Worm (Caenorhabditis elegans) whole organism, young adult: ENCODE results near the gene rbm-26.
A peak's percentile ranks its signal among the peaks of the same experiment; 100 is the strongest.

Experiments
- B0035.1 ChIP-seq: sonication (generic microtip); optimal IDR thresholded peaks from 2 replicates; lab custom pipeline; 2016; ENCODE audit warnings: missing genetic modification characterization, mild to moderate bottlenecking, missing compliant biosample characterization, missing genotype, missing genetic modification reagents
- F33H1.4 ChIP-seq: fragments of 200-800 bp; sonication (Bioruptor generic); IDR thresholded peaks from 2 replicates; pipeline ENCODE4 v1.3.6; 2022; ENCODE audit warnings: missing genetic modification reagents, missing genetic modification characterization, missing compliant biosample characterization
- F52B5.7 ChIP-seq: sonication (generic microtip); optimal IDR thresholded peaks from 2 replicates; lab custom pipeline; 2016; ENCODE audit warnings: mild to moderate bottlenecking, missing genetic modification characterization, missing compliant biosample characterization
- F57C9.4 ChIP-seq: sonication (generic microtip); optimal IDR thresholded peaks from 2 replicates; lab custom pipeline; 2017; ENCODE audit warnings: mild to moderate bottlenecking, missing genetic modification characterization, missing compliant biosample characterization
- T26A5.8 ChIP-seq: sonication (generic microtip); optimal IDR thresholded peaks from 2 replicates; lab custom pipeline; 2016; ENCODE audit warnings: missing genetic modification characterization, missing compliant biosample characterization
- Y79H2A.3 ChIP-seq: fragments of 200-800 bp; sonication (Bioruptor generic); conservative IDR thresholded peaks from 2 replicates; pipeline ENCODE4 v1.3.6; 2022; ENCODE audit warnings: missing genetic modification reagents, missing genetic modification characterization, missing compliant biosample characterization
- Y95B8A.8 ChIP-seq: fragments of 200-800 bp; sonication (Bioruptor generic); IDR thresholded peaks from 2 replicates; pipeline ENCODE4 v1.3.6; 2022; ENCODE audit warnings: missing genetic modification reagents, missing genetic modification characterization, missing compliant biosample characterization
- ZK185.1 ChIP-seq: sonication (generic microtip); optimal IDR thresholded peaks from 2 replicates; lab custom pipeline; 2016; ENCODE audit warnings: mild to moderate bottlenecking, missing genetic modification characterization, missing compliant biosample characterization; ENCODE audit not compliant: poor library complexity, severe bottlenecking
- atf-7 ChIP-seq: sonication (generic microtip); optimal IDR thresholded peaks from 2 replicates; lab custom pipeline; 2017; ENCODE audit warnings: mild to moderate bottlenecking, missing genetic modification characterization, missing compliant biosample characterization
- ceh-40 ChIP-seq: fragments of 200-800 bp; sonication (Bioruptor generic); IDR thresholded peaks from 2 replicates; pipeline ENCODE4 v1.3.6; 2022; ENCODE audit warnings: missing genetic modification characterization, missing compliant biosample characterization
- chd-7 ChIP-seq: sonication (generic microtip); optimal IDR thresholded peaks from 2 replicates; lab custom pipeline; 2016; ENCODE audit warnings: mild to moderate bottlenecking, missing genetic modification characterization, moderate library complexity, missing compliant biosample characterization
- die-1 ChIP-seq: sonication (generic microtip); optimal IDR thresholded peaks from 2 replicates; lab custom pipeline; 2016; ENCODE audit warnings: missing genotype, mild to moderate bottlenecking, missing genetic modification characterization, missing compliant biosample characterization
- dox-1 ChIP-seq: fragments of 200-800 bp; sonication (Bioruptor generic); IDR thresholded peaks from 2 replicates; pipeline ENCODE4 v1.3.6; 2022; ENCODE audit warnings: missing genetic modification reagents, missing genetic modification characterization, missing compliant biosample characterization
- dpff-1 ChIP-seq: sonication (generic microtip); optimal IDR thresholded peaks from 2 replicates; lab custom pipeline; 2017; ENCODE audit warnings: mild to moderate bottlenecking, missing genetic modification characterization, missing compliant biosample characterization
- dpl-1 ChIP-seq: fragments of 150-350 bp; optimal IDR thresholded peaks from 2 replicates; lab custom pipeline; 2014; ENCODE audit warnings: missing biosample characterization, missing genetic modification reagents, missing genetic modification characterization
- ekl-4 ChIP-seq: fragments of 200-800 bp; sonication (Bioruptor generic); IDR thresholded peaks from 2 replicates; pipeline ENCODE4 v1.3.6; 2022; ENCODE audit warnings: missing genetic modification reagents, missing genetic modification characterization, missing compliant biosample characterization
- hmg-1.2 ChIP-seq: fragments of 200-800 bp; sonication (Bioruptor generic); IDR thresholded peaks from 2 replicates; pipeline ENCODE4 v1.3.6; 2022; ENCODE audit warnings: missing genetic modification reagents, missing genetic modification characterization, missing compliant biosample characterization
- hrde-1 ChIP-seq: sonication (generic microtip); optimal IDR thresholded peaks from 2 replicates; lab custom pipeline; 2016; ENCODE audit warnings: missing genetic modification characterization, mild to moderate bottlenecking, missing compliant biosample characterization, moderate library complexity, missing genotype, missing genetic modification reagents, borderline replicate concordance
- hsf-1 ChIP-seq: fragments of 200-800 bp; sonication (Bioruptor generic); IDR thresholded peaks from 2 replicates; pipeline ENCODE4 v1.3.6; 2022; ENCODE audit warnings: missing genetic modification reagents, missing genetic modification characterization, missing compliant biosample characterization
- lin-40 ChIP-seq: sonication (generic microtip); optimal IDR thresholded peaks from 2 replicates; lab custom pipeline; 2016; ENCODE audit warnings: missing genetic modification characterization, mild to moderate bottlenecking, missing compliant biosample characterization, missing genotype, missing genetic modification reagents
- lsl-1 ChIP-seq: fragments of 200-800 bp; sonication (Bioruptor generic); optimal IDR thresholded peaks from 2 replicates; lab custom pipeline; 2018; ENCODE audit warnings: mild to moderate bottlenecking, missing genetic modification characterization, moderate library complexity, missing compliant biosample characterization
- madf-6 ChIP-seq: fragments of 200-800 bp; sonication (Bioruptor generic); IDR thresholded peaks from 2 replicates; pipeline ENCODE4 v1.3.6; 2022; ENCODE audit warnings: missing genetic modification reagents, missing genetic modification characterization, missing compliant biosample characterization
- madf-8 ChIP-seq: fragments of 200-800 bp; sonication (Bioruptor generic); conservative IDR thresholded peaks from 2 replicates; pipeline ENCODE4 v1.3.6; 2022; ENCODE audit warnings: missing genetic modification reagents, missing genetic modification characterization, missing compliant biosample characterization
- mel-28 ChIP-seq: sonication (generic microtip); optimal IDR thresholded peaks from 2 replicates; lab custom pipeline; 2016; ENCODE audit warnings: borderline replicate concordance, mild to moderate bottlenecking, missing genetic modification characterization, missing compliant biosample characterization
- nfya-2 ChIP-seq: fragments of 200-800 bp; sonication (Bioruptor generic); IDR thresholded peaks from 2 replicates; pipeline ENCODE4 v1.3.6; 2022; ENCODE audit warnings: missing genetic modification reagents, missing genetic modification characterization, missing compliant biosample characterization
- pbrm-1 ChIP-seq: fragments of 200-800 bp; sonication (Bioruptor generic); IDR thresholded peaks from 2 replicates; pipeline ENCODE4 v1.3.6; 2022; ENCODE audit warnings: missing genetic modification reagents, missing genetic modification characterization, missing compliant biosample characterization
- rcor-1 ChIP-seq: fragments of 200-800 bp; sonication (Bioruptor generic); IDR thresholded peaks from 2 replicates; pipeline ENCODE4 v1.3.6; 2022; ENCODE audit warnings: missing genetic modification reagents, missing genetic modification characterization, missing compliant biosample characterization
- snpc-1.1 ChIP-seq: sonication (generic microtip); optimal IDR thresholded peaks from 2 replicates; lab custom pipeline; 2017; ENCODE audit warnings: missing genetic modification characterization, mild to moderate bottlenecking, missing compliant biosample characterization, antibody characterized with exemption, moderate library complexity, missing genotype, missing genetic modification reagents; ENCODE audit not compliant: insufficient read depth
- snpc-4 ChIP-seq, 5 experiments: fragments of 150-350 bp in 1 of 5; sonication (generic microtip) in 4 of 5; optimal IDR thresholded peaks; 2 replicates each; lab custom pipeline; 2014 to 2018; ENCODE audit warnings: missing genetic modification characterization in 5 of 5, missing biosample characterization in 3 of 5, antibody characterized with exemption in 2 of 5, mild to moderate bottlenecking in 2 of 5, missing compliant biosample characterization in 2 of 5, missing genotype in 2 of 5, moderate library complexity in 2 of 5, missing genetic modification reagents in 1 of 5
- tbp1 ChIP-seq: fragments of 200-800 bp; sonication (Bioruptor generic); optimal IDR thresholded peaks from 2 replicates; lab custom pipeline; 2018; ENCODE audit warnings: mild to moderate bottlenecking, missing genetic modification characterization, missing compliant biosample characterization
- tlf-1 ChIP-seq: fragments of 200-800 bp; sonication (Bioruptor generic); optimal IDR thresholded peaks from 2 replicates; lab custom pipeline; 2018; ENCODE audit warnings: mild to moderate bottlenecking, missing genetic modification characterization, missing compliant biosample characterization
- xnd-1 ChIP-seq: sonication (generic microtip); optimal IDR thresholded peaks from 2 replicates; lab custom pipeline; 2016; ENCODE audit warnings: missing genotype, missing genetic modification reagents, missing genetic modification characterization, missing compliant biosample characterization
- ztf-18 ChIP-seq: sonication (generic microtip); optimal IDR thresholded peaks from 2 replicates; lab custom pipeline; 2016; ENCODE audit warnings: missing genotype, mild to moderate bottlenecking, missing genetic modification characterization, missing compliant biosample characterization
- ztf-3 ChIP-seq: fragments of 200-800 bp; sonication (Bioruptor generic); optimal IDR thresholded peaks from 2 replicates; lab custom pipeline; 2018; ENCODE audit warnings: mild to moderate bottlenecking, missing genetic modification characterization, missing compliant biosample characterization

Gene rbm-26

ce11 chrIII:5743084-5743483 is 31.7 kb downstream of the rbm-26 start, which contains the start of gene B0244.15:
Gene B0244.15 (plus strand): TSS chrIII:5743384.
- TF ChIP-seq tbp1 (GFP tag; lab: Kevin White, UChicago) (no peak), Y95B8A.8 (GFP tag; lab: Robert Waterston, UW) (no peak), rcor-1 (GFP tag; lab: Robert Waterston, UW) (no peak), hsf-1 (GFP tag; lab: Robert Waterston, UW) (no peak), madf-6 (GFP tag; lab: Robert Waterston, UW) (no peak), ekl-4 (GFP tag; lab: Robert Waterston, UW) (no peak), ceh-40 (GFP tag; lab: Robert Waterston, UW) (no peak), F52B5.7 (no peak), pbrm-1 (GFP tag; lab: Robert Waterston, UW) (no peak)
- TF ChIP-seq, all 124 proteins: peak for 0

- TF ChIP-seq lin-40 (tag; lab: Kevin White, UChicago), result no peak
- no peak for TF ChIP-seq B0035.1
- TF ChIP-seq xnd-1, result no peak
- TF ChIP-seq tlf-1, result no peak
- no peak for TF ChIP-seq dpff-1
- no peak for TF ChIP-seq T26A5.8 (tag; lab: Kevin White, UChicago)
- TF ChIP-seq die-1 (tag; lab: Kevin White, UChicago), result no peak
- TF ChIP-seq mel-28 (tag; lab: Kevin White, UChicago), result no peak
- TF ChIP-seq, all 124 proteins: peak for 0
These were observed 33.2 kb downstream of the rbm-26 start, which contains the start of gene B0244.5 for ce11 chrIII:5744579-5744978. Gene B0244.5 (plus strand): TSS chrIII:5744879.

ce11 chrIII:5747185-5747584 is 35.8 kb downstream of the rbm-26 start, which contains the start of gene B0244.4:
Gene B0244.4 (plus strand): TSS chrIII:5747485.
- TF ChIP-seq hrde-1 (tag; lab: Kevin White, UChicago) (no peak), B0035.1 (no peak), dpl-1 (GFP tag; lab: Kevin White, UChicago) (no peak), ZK185.1 (tag; lab: Kevin White, UChicago) (no peak), ekl-4 (GFP tag; lab: Robert Waterston, UW) (no peak), dox-1 (GFP tag; lab: Robert Waterston, UW) (no peak), lsl-1 (GFP tag; lab: Kevin White, UChicago) (no peak), ztf-3 (GFP tag; lab: Kevin White, UChicago) (no peak), Y79H2A.3 (GFP tag; lab: Robert Waterston, UW) (no peak), hmg-1.2 (GFP tag; lab: Robert Waterston, UW) (no peak), nfya-2 (GFP tag; lab: Robert Waterston, UW) (no peak), atf-7 (tag; lab: Kevin White, UChicago) (no peak), F57C9.4 (tag; lab: Kevin White, UChicago) (no peak), madf-8 (GFP tag; lab: Robert Waterston, UW) (no peak), ztf-18 (tag; lab: Kevin White, UChicago) (no peak), xnd-1 (no peak)

- TF ChIP-seq F33H1.4, result no peak
- no peak for TF ChIP-seq snpc-4 (GFP tag; optimal IDR thresholded peaks at IDR 0.05; lab: Kevin White, UChicago)
- TF ChIP-seq snpc-4 (tag; optimal IDR thresholded peaks at IDR 0.05; lab: Kevin White, UChicago), result peak in 3 of 4 experiments; percentile 70 to 90 (median 90)
- TF ChIP-seq B0035.1, result no peak
- no peak for TF ChIP-seq lsl-1 (GFP tag; lab: Kevin White, UChicago)
- peak; percentile 70 for TF ChIP-seq snpc-1.1 (tag; lab: Kevin White, UChicago)
- TF ChIP-seq chd-7 (tag; lab: Kevin White, UChicago), result no peak
- TF ChIP-seq ztf-3 (GFP tag; lab: Kevin White, UChicago), result no peak
These were observed 37.0 kb downstream of the rbm-26 start for ce11 chrIII:5748360-5748759.
